Worm (Caenorhabditis elegans) whole organism, late embryonic: ENCODE measurements around the gene set-9.

Experiments used
- dmd-4 ChIP-seq: sonication (generic microtip); optimal IDR thresholded peaks from 2 replicates; lab custom pipeline; 2016; ENCODE audit warnings: borderline replicate concordance, missing genetic modification characterization, missing compliant biosample characterization
- fkh-10 ChIP-seq: fragments of 150-350 bp; optimal IDR thresholded peaks from 2 replicates; lab custom pipeline; 2014; ENCODE audit warnings: missing biosample characterization, missing genetic modification reagents, missing genetic modification characterization
- lin-11 ChIP-seq: fragments of 200-800 bp; sonication (Bioruptor generic); optimal IDR thresholded peaks from 2 replicates; lab custom pipeline; 2018; ENCODE audit warnings: mild to moderate bottlenecking, missing genetic modification characterization, missing compliant biosample characterization
- nfya-1 ChIP-seq: sonication (generic microtip); optimal IDR thresholded peaks from 2 replicates; lab custom pipeline; 2017; ENCODE audit warnings: missing genetic modification characterization, mild to moderate bottlenecking, missing compliant biosample characterization, antibody characterized with exemption, moderate library complexity
- nhr-11 ChIP-seq: fragments of 150-350 bp; optimal IDR thresholded peaks from 2 replicates; lab custom pipeline; 2014; ENCODE audit warnings: missing biosample characterization, missing genetic modification characterization
- pag-3 ChIP-seq: sonication (generic microtip); optimal IDR thresholded peaks from 2 replicates; lab custom pipeline; 2016; ENCODE audit warnings: missing compliant biosample characterization, missing genetic modification characterization, borderline replicate concordance
- pha-4 ChIP-seq: fragments of 150-350 bp; optimal IDR thresholded peaks from 2 replicates; lab custom pipeline; 2018; ENCODE audit warnings: missing biosample characterization, missing genetic modification reagents, missing genetic modification characterization
- pqm-1 ChIP-seq: sonication (generic microtip); optimal IDR thresholded peaks from 2 replicates; lab custom pipeline; 2016; ENCODE audit warnings: missing genetic modification characterization, missing compliant biosample characterization
- tbx-2 ChIP-seq: sonication (generic microtip); optimal IDR thresholded peaks from 2 replicates; lab custom pipeline; 2016; ENCODE audit warnings: missing genetic modification characterization, missing compliant biosample characterization
- unc-86 ChIP-seq: sonication (generic microtip); optimal IDR thresholded peaks from 2 replicates; lab custom pipeline; 2016; ENCODE audit warnings: missing genetic modification characterization, missing compliant biosample characterization

- TF ChIP-seq pqm-1 (tag; lab: Kevin White, UChicago) (no peak), nfya-1 (tag; lab: Kevin White, UChicago) (no peak), fkh-10 (no peak), dmd-4 (tag; lab: Kevin White, UChicago) (no peak), unc-86 (no peak), nhr-11 (tag; lab: Kevin White, UChicago) (no peak), tbx-2 (tag; lab: Kevin White, UChicago) (no peak), lin-11 (tag; lab: Kevin White, UChicago) (no peak), pha-4 (no peak), pag-3 (tag; lab: Kevin White, UChicago) (no peak)
These were observed 44.7 kb upstream of the set-9 start, which contains the start of gene col-33 for ce11 chrIV:4262993-4263392.
